Worm (Caenorhabditis elegans) whole organism, L1 larva: ENCODE measurements around the gene cpna-4.

ENCODE experiments used
- elt-3 ChIP-seq, 6 experiments: fragments of 150-350 bp in 1 of 6; sonication (generic microtip); optimal IDR thresholded peaks; 2 replicates each; lab custom pipeline; 2017 to 2018; ENCODE audit warnings: missing biosample characterization in 6 of 6, missing genetic modification characterization in 6 of 6, inconsistent platforms in 1 of 6
- fos-1 ChIP-seq: fragments of 150-350 bp; optimal IDR thresholded peaks from 2 replicates; lab custom pipeline; 2014; ENCODE audit warnings: missing biosample characterization, missing genetic modification characterization
- lin-35 ChIP-seq, 2 experiments: fragments of 150-350 bp; optimal IDR thresholded peaks; 2 replicates each; lab custom pipeline; 2014; ENCODE audit warnings: missing biosample characterization in 2 of 2, missing genetic modification characterization in 2 of 2, missing genetic modification reagents in 2 of 2
- nhr-28 ChIP-seq: fragments of 150-350 bp; optimal IDR thresholded peaks from 2 replicates; lab custom pipeline; 2014; ENCODE audit warnings: missing biosample characterization, missing genetic modification characterization
- nhr-77 ChIP-seq: fragments of 150-350 bp; optimal IDR thresholded peaks from 2 replicates; lab custom pipeline; 2014; ENCODE audit warnings: missing biosample characterization, missing genetic modification characterization
- skn-1 ChIP-seq: fragments of 150-350 bp; optimal IDR thresholded peaks from 2 replicates; lab custom pipeline; 2014; ENCODE audit warnings: missing biosample characterization, missing genetic modification characterization
- swsn-7 ChIP-seq: sonication (generic microtip); optimal IDR thresholded peaks from 2 replicates; lab custom pipeline; 2016; ENCODE audit warnings: missing genetic modification characterization, missing compliant biosample characterization
- tbx-2 ChIP-seq: sonication (generic microtip); optimal IDR thresholded peaks from 2 replicates; lab custom pipeline; 2016; ENCODE audit warnings: missing genetic modification characterization, missing compliant biosample characterization
- ztf-4 ChIP-seq: fragments of 150-350 bp; optimal IDR thresholded peaks from 2 replicates; lab custom pipeline; 2014; ENCODE audit warnings: missing biosample characterization, missing genetic modification characterization

DNA sequence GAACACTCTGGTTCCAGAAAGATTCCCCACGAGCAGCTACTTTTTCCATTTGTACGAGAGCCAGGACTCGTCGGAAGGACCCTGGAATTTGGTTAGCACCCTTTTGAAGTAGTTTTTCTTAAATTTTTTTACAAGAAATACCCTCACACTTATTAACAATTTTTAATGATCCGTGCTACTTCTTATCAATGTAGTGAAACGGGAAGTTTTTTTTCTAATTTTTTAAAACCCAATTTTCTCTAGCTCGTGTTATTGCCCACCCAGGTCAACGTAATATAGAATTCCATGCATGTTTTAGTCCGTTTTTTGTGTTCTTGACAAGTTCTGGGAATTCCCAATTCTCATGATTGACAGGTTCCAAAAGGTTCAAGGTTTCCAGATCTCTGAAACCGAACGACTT lies 540 bp downstream of the cpna-4 start:
- TF ChIP-seq nhr-28 = no peak
- no peak for TF ChIP-seq ztf-4 (tag; lab: Kevin White, UChicago)
- no peak for TF ChIP-seq elt-3 (tag; optimal IDR thresholded peaks at IDR 0.05; lab: Kevin White, UChicago)
- TF ChIP-seq fos-1 = no peak
- no peak for TF ChIP-seq swsn-7 (tag; lab: Kevin White, UChicago)
- no peak for TF ChIP-seq skn-1
- TF ChIP-seq nhr-77 (tag; lab: Kevin White, UChicago) = no peak
- TF ChIP-seq lin-35 (GFP tag; optimal IDR thresholded peaks at IDR 0.05; lab: Kevin White, UChicago) = no peak
- TF ChIP-seq tbx-2 (tag; lab: Kevin White, UChicago) = no peak
